Fruit fly (Drosophila melanogaster) whole organism, wandering third instar larva: ENCODE data around the gene CG6055.

Experiments
- Myc ChIP-seq: fragments of >200 bp; optimal IDR thresholded peaks from 2 replicates; lab custom pipeline; 2017
- lola ChIP-seq: fragments of >200 bp; optimal IDR thresholded peaks from 2 replicates; lab custom pipeline; 2017; ENCODE audit warnings: missing biosample characterization, missing genetic modification characterization

DNA sequence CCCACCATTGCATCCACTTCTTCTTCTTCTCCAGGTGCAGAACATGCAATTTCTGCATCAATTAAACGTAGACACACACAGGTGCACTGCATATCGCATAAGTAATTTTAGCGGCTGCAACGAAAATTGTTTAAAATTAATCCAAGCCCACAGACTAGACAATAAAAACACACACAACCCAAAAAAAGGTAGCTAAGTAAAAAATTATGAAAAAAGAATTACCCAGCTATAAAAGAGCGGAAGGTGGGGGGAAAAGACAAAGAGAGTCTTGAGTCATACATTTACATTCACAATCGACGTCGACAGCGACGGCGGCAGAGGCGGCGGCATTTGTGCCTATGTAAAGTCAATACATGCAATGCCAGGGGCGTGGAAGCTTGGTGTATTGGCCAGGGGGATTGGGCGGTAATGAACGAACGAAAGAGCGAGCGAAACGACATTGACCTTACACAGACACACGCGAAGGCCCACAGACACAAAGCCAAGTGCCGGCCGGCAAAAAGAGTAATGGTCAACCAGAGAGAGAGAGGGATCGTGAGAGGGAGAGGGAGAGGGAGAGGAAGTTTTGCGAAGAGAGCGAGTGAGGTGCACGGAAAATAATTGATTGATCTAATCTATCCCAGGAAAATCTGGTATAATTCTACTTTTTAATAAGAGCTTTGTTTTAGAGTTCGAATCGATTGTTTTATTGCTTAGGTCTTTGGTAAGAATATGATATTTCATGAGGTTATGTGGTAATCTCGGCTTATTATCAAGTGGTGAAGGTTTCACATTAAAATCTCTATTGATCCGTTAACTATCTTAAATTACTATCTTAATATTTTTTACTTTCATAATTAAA is 48.0 kb upstream of the CG6055 start:
- TF ChIP-seq Myc (lab: Kevin White, UChicago): no peak
- no peak for TF ChIP-seq lola (GFP tag; lab: Kevin White, UChicago)
